Worm (Caenorhabditis elegans) whole organism, dauer: ENCODE results near the gene zen-4.

Experiments
- unc-62 ChIP-seq: sonication (generic microtip); optimal IDR thresholded peaks from 2 replicates; lab custom pipeline; 2017; ENCODE audit warnings: missing biosample characterization, missing genetic modification reagents, missing genetic modification characterization

Gene zen-4

DNA sequence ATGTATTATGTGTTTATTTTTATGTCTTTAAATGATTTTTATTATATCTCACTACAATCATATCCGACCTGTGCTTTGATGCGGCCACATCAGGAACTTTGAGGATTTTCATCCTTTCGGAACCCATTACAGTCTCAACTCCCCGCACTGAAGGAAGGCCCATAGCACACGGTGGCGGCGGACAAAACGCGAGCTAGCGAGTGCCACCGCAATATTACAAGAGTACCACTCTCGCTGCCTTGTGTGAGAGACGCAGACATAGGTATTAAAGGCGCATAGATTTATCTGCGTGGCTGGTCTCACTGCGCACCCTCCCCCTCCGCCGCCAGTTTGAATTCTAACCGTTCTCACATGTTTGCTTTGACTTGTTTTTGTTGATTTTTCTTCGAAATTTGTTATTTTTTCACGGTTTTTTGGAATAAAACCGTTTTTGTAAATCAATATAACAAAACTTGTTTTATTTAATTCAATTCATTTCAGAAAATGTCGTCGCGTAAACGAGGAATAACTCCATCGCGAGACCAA is at the start of gene zen-4:
Gene zen-4, plus strand, starts transcription at position 475 of the 525 bp plus-strand sequence.
- TF ChIP-seq unc-62, result no peak

DNA sequence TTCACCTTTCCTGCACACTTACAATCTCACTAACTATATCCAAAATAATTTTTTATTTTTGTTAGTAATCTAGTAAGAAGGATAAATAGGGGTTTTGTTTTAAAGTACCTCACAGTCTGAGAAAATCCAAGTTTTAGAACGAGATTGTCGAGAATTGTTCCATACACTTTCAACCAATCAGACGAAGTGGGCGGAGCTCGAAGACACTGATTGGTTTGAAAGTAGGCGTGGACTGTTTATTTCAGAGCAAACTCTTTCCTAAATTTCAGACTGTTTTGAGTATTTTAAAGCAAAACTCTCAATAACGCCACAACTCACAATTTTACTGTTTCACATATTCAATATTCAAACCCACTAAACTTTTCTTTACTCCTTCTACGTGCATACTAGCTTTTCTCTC is 47.0 kb upstream of the zen-4 start:
- no peak for TF ChIP-seq unc-62

DNA sequence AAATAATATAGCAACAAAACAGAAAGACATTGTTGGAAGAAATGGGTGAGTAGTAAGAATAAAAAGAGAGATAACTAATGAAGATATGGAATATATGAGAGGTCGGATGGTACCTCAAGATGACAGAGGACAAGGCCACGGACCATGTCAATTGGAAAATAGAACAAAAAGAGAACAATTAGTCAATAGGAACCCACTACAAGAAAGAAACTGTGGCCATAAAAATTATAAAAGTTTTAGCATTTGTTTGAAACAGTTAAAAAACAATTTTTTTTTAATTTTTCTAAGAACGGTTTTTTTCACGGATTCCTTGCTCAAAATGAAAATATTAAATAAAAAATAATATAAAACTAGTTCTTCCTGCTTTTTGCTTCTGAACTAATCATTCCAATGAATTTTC is 41.9 kb upstream of the zen-4 start, which contains the start of gene cpg-20:
Gene cpg-20, minus strand, starts transcription at position 101 of the 400 bp plus-strand sequence.
- no peak for TF ChIP-seq unc-62

DNA sequence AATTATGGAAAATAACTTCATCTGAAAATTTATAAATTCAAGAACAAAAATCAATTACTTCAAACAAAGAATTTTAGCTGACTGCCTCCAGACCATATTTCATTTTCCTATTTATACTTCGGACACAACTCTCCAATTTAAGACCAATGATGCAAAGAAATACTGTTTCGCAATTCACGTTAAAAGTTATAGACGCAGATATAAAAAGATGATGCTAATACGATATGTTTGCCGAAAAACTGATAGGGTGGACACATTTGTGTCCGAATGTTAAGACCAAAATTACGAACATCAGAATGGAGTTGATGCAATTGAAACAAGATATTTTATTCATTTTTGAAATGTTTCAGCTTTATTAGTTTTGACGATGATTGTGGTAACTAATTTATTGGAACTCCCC is 38.1 kb upstream of the zen-4 start, which contains the start of gene ugt-19:
Gene ugt-19, minus strand, starts transcription at position 28 of the 400 bp plus-strand sequence.
- TF ChIP-seq unc-62, result no peak

DNA sequence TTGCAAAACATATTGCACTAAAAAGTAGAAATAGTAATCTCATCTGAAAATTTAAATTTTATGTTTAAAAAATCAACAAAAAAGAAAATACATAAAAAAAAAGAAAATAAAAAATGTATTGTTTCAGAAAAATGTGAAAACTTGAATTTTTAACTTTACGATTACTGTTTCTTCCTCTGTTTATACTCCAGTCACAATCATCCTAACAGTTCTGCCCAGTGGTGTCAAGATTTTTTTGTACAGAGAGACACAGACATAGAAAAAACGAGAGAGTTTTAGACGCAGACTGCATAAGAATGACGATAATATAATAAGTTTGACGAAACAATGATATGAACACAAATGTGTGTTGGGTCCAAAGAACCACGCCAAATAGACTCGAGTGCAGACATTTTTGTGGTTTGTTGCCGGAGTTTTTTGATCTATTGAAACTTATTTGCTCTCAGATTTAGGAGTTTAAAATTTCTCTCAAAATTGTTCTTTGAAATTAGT is 34.4 kb upstream of the zen-4 start, which contains the start of gene ugt-20:
Gene ugt-20, minus strand, starts transcription at position 51 of the 492 bp plus-strand sequence.
- TF ChIP-seq unc-62, result no peak

DNA sequence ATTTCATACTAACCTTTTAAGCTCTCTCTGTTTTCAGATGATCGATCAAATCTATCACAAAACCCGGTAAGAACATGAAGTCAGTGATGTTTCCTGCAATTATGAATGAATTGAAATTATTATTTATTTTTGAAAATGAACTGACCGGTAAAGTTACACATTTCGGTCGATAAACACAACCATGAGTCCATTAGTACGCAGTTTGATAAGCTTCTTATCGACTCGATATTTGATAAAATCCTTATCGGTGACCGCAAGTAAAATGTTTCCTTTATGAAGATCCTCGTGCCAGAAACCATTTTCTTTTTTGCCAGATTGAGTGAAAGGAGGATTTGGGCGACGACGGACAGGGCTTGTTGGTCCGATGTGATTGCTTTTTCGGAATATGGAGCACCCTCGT is 31.5 kb upstream of the zen-4 start:
- TF ChIP-seq unc-62, result no peak

DNA sequence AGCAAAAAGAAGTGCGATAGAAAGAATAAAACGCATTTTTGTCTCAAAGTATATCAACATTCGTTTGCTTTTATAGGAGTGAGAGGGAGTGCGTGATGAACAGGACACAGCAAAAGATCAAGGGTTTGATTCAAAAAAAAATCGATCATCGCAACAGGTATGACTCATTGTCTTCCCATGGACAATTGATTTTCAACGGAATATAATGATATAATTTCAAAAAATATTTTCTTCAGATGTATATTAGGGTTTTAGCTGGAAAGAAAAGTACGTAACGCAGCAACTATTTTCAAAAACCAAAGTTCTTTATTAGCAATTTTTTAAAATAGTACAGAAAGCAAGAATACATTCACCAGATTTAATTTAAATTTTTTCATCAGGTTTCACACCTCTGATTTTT is 25.7 kb upstream of the zen-4 start, which contains the start of gene K08B4.7:
Gene K08B4.7, minus strand, starts transcription at position 101 of the 400 bp plus-strand sequence.
- no peak for TF ChIP-seq unc-62

DNA sequence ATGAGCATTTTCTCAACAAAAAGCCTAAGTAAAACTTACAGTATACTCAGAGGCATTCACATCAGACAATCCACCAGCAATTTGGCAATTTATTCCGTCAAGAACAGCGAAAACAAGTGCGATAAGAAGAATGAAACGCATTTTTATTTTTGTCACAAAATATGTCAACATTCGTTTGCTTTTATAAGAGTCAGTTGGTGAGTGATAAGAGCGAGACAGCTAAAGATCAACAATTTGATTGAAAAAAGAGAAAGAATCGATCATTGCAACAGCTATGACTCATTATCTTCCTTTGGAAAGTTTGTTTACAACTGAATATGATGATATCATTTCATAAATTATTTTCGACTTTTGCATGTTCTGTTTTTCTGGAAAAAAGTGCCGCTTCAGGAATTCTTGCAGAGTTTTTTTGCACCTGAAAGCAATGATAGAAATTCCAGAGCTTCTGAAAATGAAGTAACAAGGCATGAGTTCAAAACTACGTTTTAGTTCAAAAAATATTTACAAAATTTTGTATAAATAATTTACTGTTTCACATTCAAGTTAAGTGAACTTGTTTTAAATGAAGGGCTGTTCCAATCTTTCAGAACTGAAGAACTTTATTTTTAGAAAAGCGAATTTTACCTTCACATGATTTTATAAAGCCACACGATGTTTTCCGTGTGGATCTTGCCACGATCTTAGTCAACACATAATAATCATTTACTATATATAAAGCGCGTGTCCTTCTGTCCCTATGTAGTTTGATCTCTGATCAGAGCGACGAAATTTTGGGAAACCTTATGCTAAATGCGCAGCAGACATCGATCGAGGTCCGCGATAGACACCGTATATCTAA is 24.3 kb upstream of the zen-4 start, which contains the start of gene cpi-1:
Gene cpi-1, minus strand, starts transcription at position 204 of the 838 bp plus-strand sequence.
- TF ChIP-seq unc-62, result no peak

DNA sequence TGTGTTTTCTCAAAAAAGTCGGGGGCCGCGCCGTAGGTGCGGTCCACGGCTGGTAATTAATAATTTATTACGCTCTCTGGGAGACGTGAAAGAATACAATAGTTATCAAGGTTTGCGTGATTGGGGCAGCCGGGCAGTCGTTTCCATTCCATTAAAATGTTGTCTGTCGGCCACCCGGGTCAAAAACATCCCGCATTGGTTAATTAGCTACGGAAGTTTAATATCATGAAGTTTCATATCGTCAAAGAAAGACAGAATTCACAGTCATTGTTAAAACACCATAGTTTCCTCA is 23.8 kb upstream of the zen-4 start:
- TF ChIP-seq unc-62, result no peak

DNA sequence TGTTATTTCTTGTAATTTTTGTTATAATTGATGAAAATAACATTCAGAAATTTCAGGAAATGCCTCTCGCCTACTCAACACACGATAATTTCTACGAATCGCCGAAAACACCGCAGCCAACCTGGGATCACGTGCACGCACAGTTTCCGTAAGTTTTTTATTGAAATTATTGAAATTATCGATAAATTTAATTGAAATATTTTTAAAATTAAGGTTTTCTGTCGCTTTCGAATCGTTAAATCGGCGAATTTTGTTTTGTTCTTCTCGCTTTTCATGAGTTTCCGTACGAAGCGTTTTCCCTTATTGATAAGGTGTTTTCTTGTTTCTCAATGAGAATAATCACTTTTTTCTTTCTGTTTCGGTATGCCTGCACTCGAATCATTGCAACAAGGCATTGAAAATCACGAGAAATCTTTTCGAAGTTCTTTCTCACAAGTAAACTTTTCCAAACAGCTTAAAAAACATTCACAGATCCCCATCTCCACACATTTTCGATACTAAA is 22.6 kb upstream of the zen-4 start, which contains the start of gene lag-1:
Gene lag-1, plus strand, starts transcription at position 51 of the 502 bp plus-strand sequence.
- no peak for TF ChIP-seq unc-62

DNA sequence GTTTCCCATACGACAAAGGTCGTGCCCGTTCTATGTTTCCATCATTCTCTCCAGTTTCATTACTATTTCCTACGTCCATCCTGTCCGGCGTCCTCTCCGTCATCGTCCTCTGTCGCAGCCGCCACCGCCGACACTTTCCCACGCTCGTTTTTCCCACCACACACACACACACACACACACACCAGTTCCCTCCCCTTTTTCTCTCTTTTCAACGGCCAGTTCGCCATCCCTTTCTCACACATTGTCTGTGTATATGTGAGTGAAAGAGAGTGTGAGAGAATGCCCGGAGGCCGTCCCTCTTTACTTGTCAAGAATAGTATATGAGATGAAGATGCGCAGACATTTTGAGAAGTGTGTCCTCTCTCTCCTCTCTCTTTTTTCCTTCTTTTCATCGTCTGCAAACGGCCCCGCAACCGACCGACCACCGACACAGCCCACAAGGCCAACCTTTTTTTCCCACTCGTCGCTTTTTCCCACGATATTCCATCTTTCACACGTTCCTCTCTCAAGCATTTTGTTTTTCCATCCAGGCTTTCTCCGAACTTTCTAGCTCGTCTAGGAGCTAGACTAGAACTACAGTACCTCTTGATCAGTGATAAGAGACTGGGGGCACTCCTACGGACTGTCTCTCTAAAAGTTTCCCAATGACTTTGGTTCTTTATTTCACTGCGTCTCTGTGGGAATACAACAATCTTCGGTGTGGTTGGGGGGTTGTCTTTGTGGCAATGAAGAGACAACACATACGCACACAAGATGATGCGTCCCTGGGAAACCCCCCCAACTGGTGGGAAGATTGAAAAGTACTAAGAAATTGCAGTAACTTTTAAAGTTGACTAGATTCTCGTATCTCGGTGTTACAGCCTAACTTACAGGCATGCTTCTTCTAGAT is 20.7 kb upstream of the zen-4 start:
- no peak for TF ChIP-seq unc-62

DNA sequence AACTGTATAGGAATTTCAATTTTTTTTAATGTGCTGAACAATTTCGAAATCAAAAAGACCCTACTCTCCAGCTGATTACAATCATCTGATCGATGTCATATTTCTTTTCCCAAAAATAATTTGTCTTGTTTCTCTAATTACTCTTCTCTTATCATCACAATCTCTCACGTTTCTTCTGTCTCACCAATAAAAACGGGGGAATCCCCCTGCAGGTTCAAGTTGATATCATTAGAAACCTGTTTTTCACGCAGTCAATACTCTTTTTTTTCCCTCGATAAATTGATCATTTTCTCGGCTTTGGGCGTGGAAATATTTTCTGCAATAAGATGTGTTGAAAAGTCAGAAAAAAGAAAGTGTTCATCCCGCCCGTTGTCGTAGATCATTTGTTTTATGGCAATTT is 18.2 kb upstream of the zen-4 start:
- TF ChIP-seq unc-62, result no peak

DNA sequence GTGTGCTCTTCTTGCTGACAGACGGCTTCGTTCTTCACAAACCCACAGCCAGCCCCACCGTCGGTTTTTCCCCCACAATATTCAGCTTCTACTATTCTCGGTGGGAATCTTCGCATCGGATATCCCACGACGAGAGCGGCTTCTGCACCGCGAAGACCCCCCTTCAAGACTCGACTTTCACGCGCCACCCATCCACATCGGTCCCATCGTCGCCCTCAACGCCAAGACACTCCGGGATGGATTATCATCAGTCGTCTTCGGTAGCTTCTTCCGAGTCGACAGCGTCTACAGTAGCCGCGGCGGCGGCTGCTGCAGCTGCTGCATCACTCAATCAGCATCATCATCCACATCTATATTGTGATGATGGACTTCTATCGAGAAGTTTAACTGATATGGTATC is 13.6 kb upstream of the zen-4 start:
- no peak for TF ChIP-seq unc-62

DNA sequence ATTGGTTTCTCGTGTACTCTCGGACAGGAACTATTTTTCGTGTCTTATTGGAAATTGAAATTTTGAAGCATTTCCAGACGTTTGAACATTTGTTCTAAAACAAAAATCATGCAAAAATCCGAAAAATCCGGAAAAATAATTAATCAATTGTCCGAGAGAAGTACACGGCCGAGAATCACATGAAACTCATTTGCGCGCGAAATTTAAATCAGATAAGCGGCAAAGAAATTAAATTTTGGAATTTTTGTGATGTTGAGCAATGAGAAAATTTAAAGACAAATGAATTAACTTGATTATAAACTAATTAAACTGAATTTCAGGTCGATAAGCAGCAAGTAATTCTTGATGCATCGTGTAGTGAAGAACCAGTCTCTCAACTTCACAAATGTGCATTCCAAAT is 9.3 kb upstream of the zen-4 start:
- no peak for TF ChIP-seq unc-62

DNA sequence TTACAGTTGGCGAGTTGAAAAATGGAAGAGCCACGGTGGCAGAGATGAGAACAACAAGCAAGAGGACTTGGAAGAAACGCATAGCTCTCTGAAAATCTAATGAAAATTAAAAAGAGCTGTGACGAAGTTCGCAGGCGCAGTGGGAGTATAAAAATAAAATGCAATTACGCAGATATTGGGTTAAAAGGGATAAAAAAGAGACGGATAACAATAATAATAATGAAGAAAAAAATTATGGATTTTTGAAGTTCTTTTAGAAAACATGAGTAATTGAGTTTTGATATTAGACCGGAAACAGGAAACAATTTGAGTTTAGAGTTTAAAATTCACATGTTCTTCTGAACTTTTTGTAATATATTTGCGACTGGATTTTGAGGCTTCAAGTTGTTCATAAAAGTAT is 5.7 kb upstream of the zen-4 start, which contains the start of gene M03D4.3:
Gene M03D4.3, minus strand, starts transcription at position 101 of the 400 bp plus-strand sequence.
- TF ChIP-seq unc-62, result no peak

DNA sequence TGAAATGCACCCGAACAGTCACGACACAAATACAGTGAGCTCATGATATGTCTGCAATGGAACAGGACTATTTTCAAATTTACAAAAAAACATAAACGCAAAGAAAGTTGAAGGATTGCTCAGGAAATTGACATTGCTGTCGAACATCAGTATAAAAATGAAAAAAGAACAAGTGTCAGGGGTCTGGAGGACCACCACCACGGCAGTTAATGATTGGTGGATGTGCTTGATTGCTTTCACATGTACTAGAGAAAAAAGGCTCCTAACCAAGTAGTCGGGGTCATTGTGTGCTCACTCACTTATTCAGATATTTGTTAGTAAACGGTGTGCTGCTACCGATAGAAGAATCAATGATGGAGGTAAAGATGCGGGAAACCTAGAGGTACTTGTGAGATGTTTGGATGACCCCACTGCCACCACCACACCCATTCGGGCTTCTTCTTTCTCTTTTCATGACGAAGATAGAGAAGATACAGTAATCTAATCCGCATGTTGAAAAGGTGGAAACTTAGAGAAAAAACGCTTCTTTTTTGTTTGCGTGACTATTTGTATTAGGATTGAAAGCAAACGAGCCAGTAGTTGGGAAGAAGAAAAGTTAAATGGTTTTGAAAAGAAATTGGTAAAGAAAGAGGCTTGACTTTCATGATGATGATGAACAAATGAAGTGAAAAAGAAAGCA is 9.4 kb downstream of the zen-4 start, which contains the start of gene M03D4.4:
Gene M03D4.4, minus strand, starts transcription at position 51 of the 679 bp plus-strand sequence.
- TF ChIP-seq unc-62, result no peak
